Worm (Caenorhabditis elegans) whole organism, L2 larva: ENCODE measurements around the gene F55G11.8.
A peak's percentile ranks its signal among the peaks of the same experiment; 100 is the strongest.

Source experiments
- F13H6.1 ChIP-seq: sonication (generic microtip); optimal IDR thresholded peaks from 2 replicates; lab custom pipeline; 2016; ENCODE audit warnings: missing genetic modification characterization, missing compliant biosample characterization
- R02D3.7 ChIP-seq: fragments of 150-350 bp; optimal IDR thresholded peaks from 2 replicates; lab custom pipeline; 2014; ENCODE audit warnings: missing biosample characterization, missing genetic modification characterization
- Y55F3AM.14 ChIP-seq: fragments of 200-800 bp; sonication (Bioruptor generic); optimal IDR thresholded peaks from 2 replicates; lab custom pipeline; 2018; ENCODE audit warnings: mild to moderate bottlenecking, missing genetic modification characterization, missing compliant biosample characterization
- ZK546.5 ChIP-seq: sonication (generic microtip); optimal IDR thresholded peaks from 2 replicates; lab custom pipeline; 2017; ENCODE audit warnings: missing biosample characterization, missing genetic modification characterization
- alr-1 ChIP-seq: fragments of 150-350 bp; optimal IDR thresholded peaks from 2 replicates; lab custom pipeline; 2014; ENCODE audit warnings: missing biosample characterization, missing genetic modification characterization
- aly-2 ChIP-seq: fragments of 150-350 bp; optimal IDR thresholded peaks from 2 replicates; lab custom pipeline; 2014; ENCODE audit warnings: missing biosample characterization, missing genetic modification characterization
- blmp-1 ChIP-seq: sonication (generic microtip); optimal IDR thresholded peaks from 2 replicates; lab custom pipeline; 2017; ENCODE audit warnings: missing genetic modification characterization, mild to moderate bottlenecking, missing compliant biosample characterization, antibody characterized with exemption, moderate library complexity; ENCODE audit not compliant: insufficient read depth
- ceh-16 ChIP-seq: fragments of 150-350 bp; optimal IDR thresholded peaks from 2 replicates; lab custom pipeline; 2014; ENCODE audit warnings: missing biosample characterization, missing genetic modification characterization
- ceh-82 ChIP-seq: fragments of 150-350 bp; optimal IDR thresholded peaks from 2 replicates; lab custom pipeline; 2014; ENCODE audit warnings: missing biosample characterization, missing genetic modification characterization
- crh-2 ChIP-seq: sonication (generic microtip); optimal IDR thresholded peaks from 2 replicates; lab custom pipeline; 2017; ENCODE audit warnings: missing biosample characterization, missing genetic modification characterization
- dmd-4 ChIP-seq: sonication (generic microtip); optimal IDR thresholded peaks from 2 replicates; lab custom pipeline; 2017; ENCODE audit warnings: missing biosample characterization, missing genetic modification characterization
- elt-1 ChIP-seq: fragments of 150-350 bp; optimal IDR thresholded peaks from 2 replicates; lab custom pipeline; 2014; ENCODE audit warnings: missing biosample characterization, missing genetic modification characterization
- fos-1 ChIP-seq: fragments of 150-350 bp; optimal IDR thresholded peaks from 2 replicates; lab custom pipeline; 2014; ENCODE audit warnings: missing biosample characterization, missing genetic modification characterization
- gmeb-1 ChIP-seq: fragments of 150-350 bp; optimal IDR thresholded peaks from 2 replicates; lab custom pipeline; 2014; ENCODE audit warnings: missing biosample characterization, missing genetic modification characterization
- lin-11 ChIP-seq: fragments of 150-350 bp; sonication (generic microtip); optimal IDR thresholded peaks from 2 replicates; lab custom pipeline; 2014; ENCODE audit warnings: missing biosample characterization, missing genetic modification characterization, inconsistent platforms, mixed read lengths
- lsy-2 ChIP-seq, 2 experiments: fragments of 150-350 bp in 1 of 2; sonication (generic microtip) in 1 of 2; optimal IDR thresholded peaks; 2 replicates each; lab custom pipeline; 2014 to 2017; ENCODE audit warnings: missing biosample characterization in 2 of 2, missing genetic modification characterization in 2 of 2
- nhr-10 ChIP-seq: sonication (generic microtip); optimal IDR thresholded peaks from 2 replicates; lab custom pipeline; 2017; ENCODE audit warnings: missing biosample characterization, missing genetic modification characterization
- nhr-12 ChIP-seq: fragments of 150-350 bp; optimal IDR thresholded peaks from 2 replicates; lab custom pipeline; 2014; ENCODE audit warnings: missing biosample characterization, missing genetic modification characterization
- nhr-237 ChIP-seq: fragments of 150-350 bp; optimal IDR thresholded peaks from 2 replicates; lab custom pipeline; 2014; ENCODE audit warnings: missing biosample characterization, missing genetic modification characterization
- nhr-25 ChIP-seq: fragments of 150-350 bp; sonication (generic microtip); optimal IDR thresholded peaks from 3 replicates; lab custom pipeline; 2014; ENCODE audit warnings: missing biosample characterization, missing genetic modification characterization
- peb-1 ChIP-seq: fragments of 150-350 bp; optimal IDR thresholded peaks from 2 replicates; lab custom pipeline; 2014; ENCODE audit warnings: missing biosample characterization, missing genetic modification characterization
- sem-4 ChIP-seq: fragments of 150-350 bp; optimal IDR thresholded peaks from 2 replicates; lab custom pipeline; 2014; ENCODE audit warnings: missing biosample characterization, missing genetic modification reagents, missing genetic modification characterization
- skn-1 ChIP-seq: sonication (generic microtip); optimal IDR thresholded peaks from 2 replicates; lab custom pipeline; 2017; ENCODE audit warnings: missing biosample characterization, missing genetic modification characterization
- sma-3 ChIP-seq: sonication (generic microtip); optimal IDR thresholded peaks from 2 replicates; lab custom pipeline; 2016; ENCODE audit warnings: missing genetic modification reagents, missing genetic modification characterization, missing compliant biosample characterization
- sma-9 ChIP-seq, 2 experiments: fragments of 150-350 bp in 1 of 2; sonication (generic microtip) in 1 of 2; optimal IDR thresholded peaks; 2 replicates each; lab custom pipeline; 2014 to 2016; ENCODE audit warnings: missing genetic modification characterization in 2 of 2, mild to moderate bottlenecking in 1 of 2, missing biosample characterization in 1 of 2, missing compliant biosample characterization in 1 of 2, missing genetic modification reagents in 1 of 2, moderate library complexity in 1 of 2
- snpc-4 ChIP-seq: fragments of 150-350 bp; optimal IDR thresholded peaks from 2 replicates; lab custom pipeline; 2014; ENCODE audit warnings: missing biosample characterization, missing genetic modification characterization
- unc-39 ChIP-seq: fragments of 150-350 bp; optimal IDR thresholded peaks from 2 replicates; lab custom pipeline; 2014; ENCODE audit warnings: missing biosample characterization, missing genetic modification characterization
- unc-62 ChIP-seq: fragments of 150-350 bp; optimal IDR thresholded peaks from 2 replicates; lab custom pipeline; 2014; ENCODE audit warnings: missing biosample characterization, missing genetic modification reagents, missing genetic modification characterization
- zag-1 ChIP-seq: fragments of 150-350 bp; optimal IDR thresholded peaks from 2 replicates; lab custom pipeline; 2014; ENCODE audit warnings: missing biosample characterization, missing genetic modification characterization
- ztf-1 ChIP-seq: fragments of 200-800 bp; sonication (Bioruptor generic); conservative IDR thresholded peaks from 2 replicates; pipeline ENCODE4 v1.3.6; 2022; ENCODE audit warnings: missing genetic modification characterization, missing compliant biosample characterization
- ztf-11 ChIP-seq: sonication (generic microtip); optimal IDR thresholded peaks from 2 replicates; lab custom pipeline; 2017; ENCODE audit warnings: missing biosample characterization, missing genetic modification characterization
- ztf-4 ChIP-seq: fragments of 150-350 bp; optimal IDR thresholded peaks from 2 replicates; lab custom pipeline; 2014; ENCODE audit warnings: missing biosample characterization, missing genetic modification characterization

The F55G11.8 gene

ce11 chrIV:12921027-12921426 is 41.6 kb upstream of the F55G11.8 start, which contains the start of gene C32H11.4:
Gene C32H11.4 (plus strand): TSS chrIV:12921264.
- TF ChIP-seq sma-9 (GFP tag; optimal IDR thresholded peaks at IDR 0.05; lab: Kevin White, UChicago) (peak; percentile 96), sma-9 (tag; optimal IDR thresholded peaks at IDR 0.05; lab: Kevin White, UChicago) (no peak), skn-1 (tag; lab: Kevin White, UChicago) (peak; percentile 57), ceh-16 (tag; lab: Kevin White, UChicago) (no peak), nhr-237 (tag; lab: Kevin White, UChicago) (no peak), dmd-4 (tag; lab: Kevin White, UChicago) (no peak), fos-1 (peak; percentile 79), sma-3 (peak; percentile 68)

DNA sequence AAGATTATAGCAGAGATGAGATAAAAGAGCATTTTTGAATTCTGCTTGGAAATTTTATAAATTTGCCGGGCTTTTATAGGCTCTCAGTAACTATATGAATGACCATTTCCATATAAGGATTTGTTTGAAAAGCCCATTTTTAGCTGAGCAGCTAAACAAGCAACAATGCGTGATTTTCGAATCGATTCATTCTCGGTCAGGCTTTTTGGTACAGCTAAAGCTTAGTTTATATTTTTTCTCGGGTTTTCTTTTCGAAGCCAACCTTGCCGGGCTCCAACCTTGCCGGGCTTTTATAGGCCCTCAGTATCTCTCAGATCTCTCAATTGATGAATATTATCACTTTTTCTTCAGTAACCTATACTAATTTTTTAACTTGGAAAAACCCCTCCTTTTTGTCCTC is 38.3 kb upstream of the F55G11.8 start, which contains the start of gene srlf-4:
Gene srlf-4 (minus strand): TSS at position 101 of the 400 bp plus-strand sequence.
- TF ChIP-seq ceh-82 (tag; lab: Kevin White, UChicago) (no peak), sma-3 (no peak), fos-1 (no peak), Y55F3AM.14 (GFP tag; lab: Kevin White, UChicago) (no peak), zag-1 (tag; lab: Kevin White, UChicago) (no peak), nhr-12 (tag; lab: Kevin White, UChicago) (no peak), dmd-4 (tag; lab: Kevin White, UChicago) (no peak), snpc-4 (tag; lab: Kevin White, UChicago) (no peak), lin-11 (tag; lab: Kevin White, UChicago) (no peak), aly-2 (tag; lab: Kevin White, UChicago) (no peak), peb-1 (tag; lab: Kevin White, UChicago) (no peak), unc-62 (GFP tag; lab: Kevin White, UChicago) (no peak)

- TF ChIP-seq unc-39 (tag; lab: Kevin White, UChicago) (no peak), lsy-2 (tag; optimal IDR thresholded peaks at IDR 0.05; lab: Kevin White, UChicago) (no peak), snpc-4 (tag; lab: Kevin White, UChicago) (no peak), elt-1 (no peak), ZK546.5 (tag; lab: Kevin White, UChicago) (no peak), alr-1 (tag; lab: Kevin White, UChicago) (no peak), unc-62 (GFP tag; lab: Kevin White, UChicago) (no peak), nhr-237 (tag; lab: Kevin White, UChicago) (no peak), dmd-4 (tag; lab: Kevin White, UChicago) (no peak), skn-1 (tag; lab: Kevin White, UChicago) (no peak), blmp-1 (tag; lab: Kevin White, UChicago) (no peak), nhr-25 (tag; lab: Kevin White, UChicago) (no peak), R02D3.7 (tag; lab: Kevin White, UChicago) (no peak), nhr-10 (tag; lab: Kevin White, UChicago) (no peak), ztf-11 (tag; lab: Kevin White, UChicago) (no peak), fos-1 (no peak), sem-4 (tag; lab: Kevin White, UChicago) (no peak), nhr-12 (tag; lab: Kevin White, UChicago) (no peak), ceh-82 (tag; lab: Kevin White, UChicago) (no peak), ztf-1 (GFP tag; lab: Robert Waterston, UW) (no peak)
Observed at ce11 chrIV:12926639-12927038, 36.0 kb upstream of the F55G11.8 start, which contains the start of gene srlf-5. Gene srlf-5 (minus strand): TSS chrIV:12926739.

ce11 chrIV:12936221-12936776 is 26.3 kb upstream of the F55G11.8 start, which contains the start of the genes cld-1 and dod-21:
Gene cld-1 (minus strand): TSS chrIV:12936271.
Gene dod-21 (plus strand): TSS chrIV:12936738.
- TF ChIP-seq blmp-1 (tag; lab: Kevin White, UChicago) = no peak
- TF ChIP-seq fos-1 = peak; percentile 90
- no peak for TF ChIP-seq ztf-4 (tag; lab: Kevin White, UChicago)
- peak; percentile 52 for TF ChIP-seq sma-3
- peak; percentile 67 for TF ChIP-seq sma-9 (GFP tag; optimal IDR thresholded peaks at IDR 0.05; lab: Kevin White, UChicago)
- TF ChIP-seq sma-9 (tag; optimal IDR thresholded peaks at IDR 0.05; lab: Kevin White, UChicago) = no peak
- TF ChIP-seq gmeb-1 (tag; lab: Kevin White, UChicago) = peak; percentile 24
- TF ChIP-seq crh-2 (tag; lab: Kevin White, UChicago) = peak; percentile 41
- TF ChIP-seq ceh-82 (tag; lab: Kevin White, UChicago) = no peak
- TF ChIP-seq F13H6.1 (tag; lab: Kevin White, UChicago) = no peak
